Fruit fly (Drosophila melanogaster) whole organism, prepupa: ENCODE data around the gene CG31798.

ENCODE experiments used
- Blimp-1 ChIP-seq: fragments of 200-800 bp; sonication (Bioruptor generic); optimal IDR thresholded peaks from 3 replicates; lab custom pipeline; 2017; ENCODE audit warnings: missing biosample characterization, missing genetic modification characterization, mild to moderate bottlenecking, moderate library complexity, missing genetic modification reagents
- CG10669 ChIP-seq: fragments of 200-800 bp; sonication (Bioruptor generic); optimal IDR thresholded peaks from 3 replicates; lab custom pipeline; 2018; ENCODE audit warnings: missing biosample characterization, mild to moderate bottlenecking, missing genetic modification characterization, moderate library complexity
- CG11294 ChIP-seq: fragments of 200-800 bp; sonication (Bioruptor generic); IDR thresholded peaks from 2 replicates; pipeline ENCODE4 v1.3.6; 2022; ENCODE audit warnings: missing biosample characterization, missing genetic modification characterization
- CG11762 ChIP-seq: fragments of 200-800 bp; sonication (Bioruptor generic); optimal IDR thresholded peaks from 3 replicates; lab custom pipeline; 2016; ENCODE audit warnings: missing biosample characterization, missing genetic modification characterization; ENCODE audit not compliant: insufficient read depth
- CG11902 ChIP-seq: fragments of 200-800 bp; sonication (Bioruptor generic); optimal IDR thresholded peaks from 3 replicates; lab custom pipeline; 2016; ENCODE audit warnings: missing biosample characterization, missing genetic modification characterization
- CG15336 ChIP-seq: fragments of 200-800 bp; sonication (Bioruptor generic); IDR thresholded peaks from 2 replicates; pipeline ENCODE4 v1.3.6; 2022; ENCODE audit warnings: missing biosample characterization, missing genetic modification characterization
- CG1621 ChIP-seq: fragments of 200-800 bp; sonication (Bioruptor generic); optimal IDR thresholded peaks from 3 replicates; lab custom pipeline; 2018; ENCODE audit warnings: missing biosample characterization, mild to moderate bottlenecking, missing genetic modification characterization
- CG16779 ChIP-seq: fragments of 200-800 bp; sonication (Bioruptor generic); optimal IDR thresholded peaks from 3 replicates; lab custom pipeline; 2017; ENCODE audit warnings: missing biosample characterization, mild to moderate bottlenecking, missing genetic modification characterization
- CG32006 ChIP-seq: fragments of 200-800 bp; sonication (Bioruptor generic); optimal IDR thresholded peaks from 3 replicates; lab custom pipeline; 2017; ENCODE audit warnings: missing biosample characterization, mild to moderate bottlenecking, missing genetic modification characterization
- CG34406 ChIP-seq: fragments of 200-800 bp; sonication (Bioruptor generic); optimal IDR thresholded peaks from 3 replicates; lab custom pipeline; 2016; ENCODE audit warnings: missing biosample characterization, missing genetic modification characterization
- CG3919 ChIP-seq: fragments of 200-800 bp; sonication (Bioruptor generic); optimal IDR thresholded peaks from 3 replicates; lab custom pipeline; 2016; ENCODE audit warnings: missing biosample characterization, missing genetic modification characterization
- CG4318 ChIP-seq: fragments of 200-800 bp; sonication (Bioruptor generic); optimal IDR thresholded peaks from 3 replicates; lab custom pipeline; 2017; ENCODE audit warnings: missing biosample characterization, mild to moderate bottlenecking, missing genetic modification characterization
- CG6276 ChIP-seq: fragments of 200-800 bp; sonication (Bioruptor generic); optimal IDR thresholded peaks from 2 replicates; lab custom pipeline; 2017; ENCODE audit warnings: missing biosample characterization, mild to moderate bottlenecking, missing genetic modification characterization
- CG6854 ChIP-seq: fragments of 200-800 bp; sonication (Bioruptor generic); optimal IDR thresholded peaks from 2 replicates; lab custom pipeline; 2017; ENCODE audit warnings: missing biosample characterization, mild to moderate bottlenecking, missing genetic modification characterization
- CG8119 ChIP-seq: fragments of 200-800 bp; sonication (Bioruptor generic); IDR thresholded peaks from 3 replicates; pipeline ENCODE4 v1.3.6; 2022; ENCODE audit warnings: missing biosample characterization, missing genetic modification characterization
- CG8319 ChIP-seq: fragments of 200-800 bp; sonication (Bioruptor generic); optimal IDR thresholded peaks from 3 replicates; lab custom pipeline; 2016; ENCODE audit warnings: missing biosample characterization, missing genetic modification characterization
- CG9139 ChIP-seq: fragments of 200-800 bp; sonication (Bioruptor generic); optimal IDR thresholded peaks from 3 replicates; lab custom pipeline; 2017; ENCODE audit warnings: missing biosample characterization, mild to moderate bottlenecking, missing genetic modification characterization
- Eip75B ChIP-seq: fragments of 200-800 bp; sonication (Bioruptor generic); optimal IDR thresholded peaks from 3 replicates; lab custom pipeline; 2016; ENCODE audit warnings: missing biosample characterization, missing genetic modification characterization
- Eip78C ChIP-seq: fragments of 200-800 bp; sonication (Bioruptor generic); peaks from one replicate; lab custom pipeline; 2016; ENCODE audit warnings: missing biosample characterization, missing genetic modification characterization
- Eip93F ChIP-seq: fragments of 200-800 bp; sonication (Bioruptor generic); optimal IDR thresholded peaks from 2 replicates; lab custom pipeline; 2016; ENCODE audit warnings: missing biosample characterization, mild to moderate bottlenecking, missing genetic modification characterization
- Ets21C ChIP-seq: fragments of 200-800 bp; sonication (Bioruptor generic); optimal IDR thresholded peaks from 3 replicates; lab custom pipeline; 2016; ENCODE audit warnings: missing biosample characterization, missing genetic modification characterization
- Ets96B ChIP-seq: fragments of 200-800 bp; optimal IDR thresholded peaks from 2 replicates; lab custom pipeline; 2019; ENCODE audit warnings: missing biosample characterization, mild to moderate bottlenecking, missing genetic modification characterization, moderate library complexity
- Gug ChIP-seq: fragments of 200-800 bp; sonication (Bioruptor generic); IDR thresholded peaks from 2 replicates; pipeline ENCODE4 v1.3.6; 2022; ENCODE audit warnings: missing biosample characterization, missing genetic modification characterization
- Hr38 ChIP-seq: sonication (Bioruptor generic); optimal IDR thresholded peaks from 2 replicates; lab custom pipeline; 2016; ENCODE audit warnings: missing biosample characterization, missing genetic modification characterization
- Hr4 ChIP-seq: fragments of 200-800 bp; sonication (Bioruptor generic); optimal IDR thresholded peaks from 3 replicates; lab custom pipeline; 2016; ENCODE audit warnings: missing biosample characterization, missing genetic modification characterization
- Met ChIP-seq: fragments of 200-800 bp; sonication (Bioruptor generic); optimal IDR thresholded peaks from 3 replicates; lab custom pipeline; 2016; ENCODE audit warnings: missing biosample characterization, missing genetic modification characterization
- OdsH ChIP-seq: fragments of 200-800 bp; sonication (Bioruptor generic); optimal IDR thresholded peaks from 3 replicates; lab custom pipeline; 2016; ENCODE audit warnings: missing biosample characterization, missing genetic modification characterization
- Sox102F ChIP-seq: fragments of 200-800 bp; sonication (Bioruptor generic); optimal IDR thresholded peaks from 2 replicates; lab custom pipeline; 2016; ENCODE audit warnings: missing biosample characterization, mild to moderate bottlenecking, missing genetic modification characterization
- Sox14 ChIP-seq: fragments of 200-800 bp; sonication (Bioruptor generic); optimal IDR thresholded peaks from 3 replicates; lab custom pipeline; 2016; ENCODE audit warnings: missing biosample characterization, missing genetic modification characterization
- Sox15 ChIP-seq: fragments of 200-800 bp; sonication (Bioruptor generic); optimal IDR thresholded peaks from 3 replicates; lab custom pipeline; 2016; ENCODE audit warnings: missing biosample characterization, missing genetic modification characterization
- acj6 ChIP-seq: fragments of 200-800 bp; sonication (Bioruptor generic); optimal IDR thresholded peaks from 3 replicates; lab custom pipeline; 2016; ENCODE audit warnings: missing biosample characterization, missing genetic modification characterization
- cyc ChIP-seq: fragments of 200-800 bp; sonication (Bioruptor generic); optimal IDR thresholded peaks from 3 replicates; lab custom pipeline; 2016; ENCODE audit warnings: missing biosample characterization, missing genetic modification characterization
- dac ChIP-seq: fragments of 200-800 bp; sonication (Bioruptor generic); optimal IDR thresholded peaks from 2 replicates; lab custom pipeline; 2017; ENCODE audit warnings: missing biosample characterization, mild to moderate bottlenecking, missing genetic modification characterization
- dsx ChIP-seq: fragments of 200-800 bp; optimal IDR thresholded peaks from 3 replicates; lab custom pipeline; 2019; ENCODE audit warnings: missing biosample characterization, mild to moderate bottlenecking, missing genetic modification characterization, moderate library complexity; ENCODE audit not compliant: poor library complexity, severe bottlenecking
- eg ChIP-seq: fragments of 200-800 bp; sonication (Bioruptor generic); IDR thresholded peaks from 3 replicates; pipeline ENCODE4 v1.3.6; 2022; ENCODE audit warnings: missing biosample characterization, missing genetic modification characterization
- fd85E ChIP-seq: fragments of 200-800 bp; sonication (Bioruptor generic); optimal IDR thresholded peaks from 3 replicates; lab custom pipeline; 2016; ENCODE audit warnings: missing biosample characterization, missing genetic modification characterization
- fkh ChIP-seq: fragments of 200-800 bp; sonication (Bioruptor generic); optimal IDR thresholded peaks from 3 replicates; lab custom pipeline; 2017; ENCODE audit warnings: missing biosample characterization, mild to moderate bottlenecking, missing genetic modification characterization, moderate library complexity
- lz ChIP-seq: fragments of 200-800 bp; sonication (Bioruptor generic); optimal IDR thresholded peaks from 3 replicates; lab custom pipeline; 2016; ENCODE audit warnings: missing biosample characterization, missing genetic modification characterization
- net ChIP-seq: fragments of 200-800 bp; sonication (Bioruptor generic); optimal IDR thresholded peaks from 3 replicates; lab custom pipeline; 2016; ENCODE audit warnings: missing biosample characterization, missing genetic modification characterization
- pdm3 ChIP-seq: fragments of 200-800 bp; sonication (Bioruptor generic); optimal IDR thresholded peaks from 3 replicates; lab custom pipeline; 2016; ENCODE audit warnings: missing biosample characterization, missing genetic modification characterization
- salr ChIP-seq, 2 experiments: fragments of 200-800 bp; sonication (Bioruptor generic); optimal IDR thresholded peaks; 3 replicates each; lab custom pipeline; 2016 to 2018; ENCODE audit warnings: missing biosample characterization in 2 of 2, missing genetic modification characterization in 2 of 2, mild to moderate bottlenecking in 1 of 2
- spab ChIP-seq: fragments of 200-800 bp; sonication (Bioruptor generic); optimal IDR thresholded peaks from 2 replicates; lab custom pipeline; 2017; ENCODE audit warnings: missing biosample characterization, mild to moderate bottlenecking, missing genetic modification characterization, missing genetic modification reagents
- ss ChIP-seq, 2 experiments: fragments of 200-800 bp; sonication (Bioruptor generic); optimal IDR thresholded peaks; 2 replicates in 1 of 2; 3 replicates in 1 of 2; lab custom pipeline; 2017 to 2018; ENCODE audit warnings: mild to moderate bottlenecking in 2 of 2, missing biosample characterization in 2 of 2, missing genetic modification characterization in 2 of 2, moderate library complexity in 1 of 2
- svp ChIP-seq: fragments of 200-800 bp; sonication (Bioruptor generic); peaks from one replicate; lab custom pipeline; 2016; ENCODE audit warnings: missing biosample characterization, missing genetic modification characterization
- topi ChIP-seq: fragments of 200-800 bp; sonication (Bioruptor generic); optimal IDR thresholded peaks from 3 replicates; lab custom pipeline; 2016; ENCODE audit warnings: missing biosample characterization, missing genetic modification characterization
- vri ChIP-seq: fragments of 200-800 bp; sonication (Bioruptor generic); optimal IDR thresholded peaks from 3 replicates; lab custom pipeline; 2016; ENCODE audit warnings: missing biosample characterization, mild to moderate bottlenecking, missing genetic modification characterization

The CG31798 gene

dm6 chr2L:19393703-19394210 is at the start of gene CG31798:
Gene CG31798, plus strand, starts transcription at chr2L:19394160.
- TF ChIP-seq CG8119 (GFP tag; lab: Robert Waterston, UW) (no peak), CG4318 (GFP tag; lab: Kevin White, UChicago) (no peak), eg (GFP tag; lab: Robert Waterston, UW) (no peak), CG15336 (no peak), fkh (no peak), pdm3 (GFP tag; lab: Kevin White, UChicago) (no peak), CG11294 (GFP tag; lab: Robert Waterston, UW) (no peak), Gug (GFP tag; lab: Robert Waterston, UW) (no peak), CG11762 (GFP tag; lab: Kevin White, UChicago) (no peak), Sox15 (GFP tag; lab: Kevin White, UChicago) (no peak), CG3919 (no peak), Sox14 (GFP tag; lab: Kevin White, UChicago) (no peak), svp (GFP tag; lab: Kevin White, UChicago) (no peak), ss (GFP tag; optimal IDR thresholded peaks at IDR 0.05; lab: Kevin White, UChicago) (no peak), dsx (GFP tag; lab: Kevin White, UChicago) (no peak), CG16779 (tag; lab: Kevin White, UChicago) (no peak), topi (GFP tag; lab: Kevin White, UChicago) (no peak)

dm6 chr2L:19358017-19358471 is 35.9 kb upstream of the CG31798 start:
- TF ChIP-seq Blimp-1 (GFP tag; lab: Kevin White, UChicago) = no peak
- peak; percentile 94 for TF ChIP-seq Gug (GFP tag; lab: Robert Waterston, UW)
- TF ChIP-seq CG6854 (GFP tag; lab: Kevin White, UChicago) = peak; percentile 42
- peak; percentile 61 for TF ChIP-seq vri (GFP tag; lab: Kevin White, UChicago)
- peak; percentile 92 for TF ChIP-seq dac (GFP tag; lab: Kevin White, UChicago)
- peak; percentile 84 to 88 for TF ChIP-seq salr (GFP tag; optimal IDR thresholded peaks at IDR 0.05; lab: Kevin White, UChicago)
- peak; percentile 98 for TF ChIP-seq Hr4 (GFP tag; lab: Kevin White, UChicago)
- peak; percentile 89 for TF ChIP-seq CG6276 (GFP tag; lab: Kevin White, UChicago)
- TF ChIP-seq Eip78C = peak; percentile 98
- peak; percentile 88 for TF ChIP-seq CG11762 (GFP tag; lab: Kevin White, UChicago)
- TF ChIP-seq Met (GFP tag; lab: Kevin White, UChicago) = peak; percentile 88
- peak; percentile 87 for TF ChIP-seq cyc (GFP tag; lab: Kevin White, UChicago)
- no peak for TF ChIP-seq Eip93F
- peak; percentile 78 for TF ChIP-seq CG11902 (GFP tag; lab: Kevin White, UChicago)
- TF ChIP-seq CG16779 (tag; lab: Kevin White, UChicago) = peak; percentile 84
- peak; percentile 85 for TF ChIP-seq CG11294 (GFP tag; lab: Robert Waterston, UW)
- TF ChIP-seq Sox102F (GFP tag; lab: Kevin White, UChicago) = peak; percentile 80
- TF ChIP-seq CG8319 (GFP tag; lab: Kevin White, UChicago) = peak; percentile 75
- TF ChIP-seq CG8119 (GFP tag; lab: Robert Waterston, UW) = peak; percentile 96
- peak; percentile 83 for TF ChIP-seq CG9139 (GFP tag; lab: Kevin White, UChicago)
- TF ChIP-seq svp (GFP tag; lab: Kevin White, UChicago) = peak; percentile 92
- peak; percentile 33 for TF ChIP-seq fd85E (GFP tag; lab: Kevin White, UChicago)
- TF ChIP-seq CG10669 = peak; percentile 92
- TF ChIP-seq Ets96B (tag; lab: Kevin White, UChicago) = peak; percentile 94
- TF ChIP-seq CG34406 (GFP tag; lab: Kevin White, UChicago) = peak; percentile 85
- peak; percentile 96 for TF ChIP-seq CG15336
- peak; percentile 97 for TF ChIP-seq CG32006
- TF ChIP-seq acj6 = peak; percentile 92
- peak; percentile 87 for TF ChIP-seq dsx (GFP tag; lab: Kevin White, UChicago)
- peak; percentile 79 for TF ChIP-seq fkh
- peak; percentile 95 for TF ChIP-seq Sox14 (GFP tag; lab: Kevin White, UChicago)
- peak; percentile 87 for TF ChIP-seq lz (GFP tag; lab: Kevin White, UChicago)
- TF ChIP-seq CG3919 = peak; percentile 93
- peak; percentile 95 for TF ChIP-seq net (GFP tag; lab: Kevin White, UChicago)
- TF ChIP-seq Sox15 (GFP tag; lab: Kevin White, UChicago) = peak; percentile 77
- TF ChIP-seq OdsH (GFP tag; lab: Kevin White, UChicago) = peak; percentile 94
- TF ChIP-seq Ets21C (GFP tag; lab: Kevin White, UChicago) = peak; percentile 62
- peak; percentile 74 to 90 for TF ChIP-seq ss (GFP tag; optimal IDR thresholded peaks at IDR 0.05; lab: Kevin White, UChicago)
- peak; percentile 97 for TF ChIP-seq eg (GFP tag; lab: Robert Waterston, UW)
- peak; percentile 95 for TF ChIP-seq pdm3 (GFP tag; lab: Kevin White, UChicago)
- TF ChIP-seq spab (GFP tag; lab: Kevin White, UChicago) = peak; percentile 90
- peak; percentile 64 for TF ChIP-seq Hr38 (GFP tag; lab: Kevin White, UChicago)
- TF ChIP-seq topi (GFP tag; lab: Kevin White, UChicago) = peak; percentile 87
- TF ChIP-seq CG1621 = peak; percentile 91
- TF ChIP-seq Eip75B (GFP tag; lab: Kevin White, UChicago) = peak; percentile 93
